Fruit fly (Drosophila melanogaster): Measurements from ENCODE around the gene CG9044.

dm6 chr2L:5902898-5903297, 46.4 kb upstream of the CG9044 start:
- TF ChIP-seq HLH106 (tag; optimal IDR thresholded peaks at IDR 0.05) (no peak), Hr78 (GFP tag; optimal IDR thresholded peaks at IDR 0.05) (no peak), h (GFP tag; optimal IDR thresholded peaks at IDR 0.05) (no peak), usp (GFP tag; optimal IDR thresholded peaks at IDR 0.05) (no peak), br (GFP tag; optimal IDR thresholded peaks at IDR 0.05) (no peak), fru (GFP tag; optimal IDR thresholded peaks at IDR 0.05) (no peak), psq (GFP tag; optimal IDR thresholded peaks at IDR 0.05) (no peak), CG32264 (GFP tag; optimal IDR thresholded peaks at IDR 0.05) (no peak), sage (GFP tag; optimal IDR thresholded peaks at IDR 0.05) (no peak), Abd-B (GFP tag; optimal IDR thresholded peaks at IDR 0.05) (no peak)

All from whole organism, wandering third instar larva.